Fruit fly (Drosophila melanogaster) whole organism, embryonic: ENCODE measurements around the gene CG5068.

Source experiments
- ATbp ChIP-seq: fragments of 200-800 bp; sonication (Bioruptor generic); optimal IDR thresholded peaks from 2 replicates; lab custom pipeline; 2017; ENCODE audit warnings: missing biosample characterization, mild to moderate bottlenecking, missing genetic modification characterization, missing genetic modification reagents
- Ada2b ChIP-seq: fragments of 200-800 bp; sonication (Bioruptor generic); IDR thresholded peaks from 2 replicates; pipeline ENCODE4 v1.3.6; 2022; ENCODE audit warnings: missing biosample characterization, missing genetic modification characterization
- Awh ChIP-seq: fragments of 200-800 bp; sonication (Bioruptor generic); IDR thresholded peaks from 2 replicates; pipeline ENCODE4, ENCODE4 v1.3.6; 2022; ENCODE audit warnings: missing biosample characterization, missing genetic modification characterization
- BtbVII ChIP-seq: fragments of 200-800 bp; sonication (Bioruptor generic); optimal IDR thresholded peaks from 3 replicates; lab custom pipeline; 2017; ENCODE audit warnings: missing biosample characterization, mild to moderate bottlenecking, missing genetic modification characterization
- CG10209 ChIP-seq: fragments of 200-800 bp; sonication (Bioruptor generic); optimal IDR thresholded peaks from 3 replicates; lab custom pipeline; 2017; ENCODE audit warnings: missing biosample characterization, mild to moderate bottlenecking, missing genetic modification characterization, missing genetic modification reagents
- CG1024 ChIP-seq: fragments of 200-800 bp; sonication (Bioruptor generic); IDR thresholded peaks from 2 replicates; pipeline ENCODE4 v1.3.6; 2022; ENCODE audit warnings: missing biosample characterization, missing genetic modification characterization
- CG10366 ChIP-seq: fragments of 200-800 bp; sonication (Bioruptor generic); IDR thresholded peaks from 2 replicates; pipeline ENCODE4 v1.3.6; 2022; ENCODE audit warnings: missing biosample characterization, missing genetic modification characterization
- CG10565 ChIP-seq: fragments of 200-800 bp; sonication (Bioruptor generic); optimal IDR thresholded peaks from 3 replicates; lab custom pipeline; 2016; ENCODE audit warnings: missing biosample characterization, mild to moderate bottlenecking, missing genetic modification characterization
- CG13775 ChIP-seq: fragments of 200-800 bp; sonication (Bioruptor generic); optimal IDR thresholded peaks from 3 replicates; lab custom pipeline; 2017; ENCODE audit warnings: missing biosample characterization, mild to moderate bottlenecking, missing genetic modification characterization
- CG14710 ChIP-seq: fragments of 200-800 bp; sonication (Bioruptor generic); optimal IDR thresholded peaks from 3 replicates; lab custom pipeline; 2019; ENCODE audit warnings: missing biosample characterization, mild to moderate bottlenecking, missing genetic modification characterization, moderate library complexity
- CG1529 ChIP-seq: fragments of 200-800 bp; sonication (Bioruptor generic); optimal IDR thresholded peaks from 3 replicates; lab custom pipeline; 2018; ENCODE audit warnings: missing biosample characterization, missing genetic modification characterization
- CG16815 ChIP-seq: fragments of 200-800 bp; sonication (Bioruptor generic); optimal IDR thresholded peaks from 3 replicates; lab custom pipeline; 2017; ENCODE audit warnings: missing biosample characterization, mild to moderate bottlenecking, missing genetic modification characterization
- CG17328 ChIP-seq: fragments of 200-800 bp; sonication (Bioruptor generic); IDR thresholded peaks from 2 replicates; pipeline ENCODE4 v1.3.6; 2022; ENCODE audit warnings: missing biosample characterization, missing genetic modification characterization
- CG2120 ChIP-seq: fragments of 200-800 bp; sonication (Bioruptor generic); optimal IDR thresholded peaks from 3 replicates; lab custom pipeline; 2016; ENCODE audit warnings: missing biosample characterization, missing genetic modification characterization
- CG31441 ChIP-seq: fragments of 200-800 bp; sonication (Bioruptor generic); IDR thresholded peaks from 2 replicates; pipeline ENCODE4 v1.3.6; 2022; ENCODE audit warnings: missing biosample characterization, missing genetic modification characterization
- CG7357 ChIP-seq: fragments of 200-800 bp; sonication (Bioruptor generic); IDR thresholded peaks from 3 replicates; pipeline ENCODE4 v1.3.6; 2022; ENCODE audit warnings: missing biosample characterization, missing genetic modification characterization
- CG7556 ChIP-seq: fragments of 200-800 bp; sonication (Bioruptor generic); optimal IDR thresholded peaks from 2 replicates; lab custom pipeline; 2017; ENCODE audit warnings: missing biosample characterization, mild to moderate bottlenecking, missing genetic modification characterization
- CTCF ChIP-seq: fragments of 200-800 bp; sonication (Bioruptor generic); optimal IDR thresholded peaks from 2 replicates; lab custom pipeline; 2017; ENCODE audit warnings: missing biosample characterization, mild to moderate bottlenecking, missing genetic modification characterization, moderate library complexity
- Camta ChIP-seq: fragments of 200-800 bp; sonication (Bioruptor generic); optimal IDR thresholded peaks from 2 replicates; lab custom pipeline; 2016; ENCODE audit warnings: missing biosample characterization, missing genetic modification characterization
- Dip3 ChIP-seq: fragments of 200-800 bp; sonication (Bioruptor generic); optimal IDR thresholded peaks from 3 replicates; lab custom pipeline; 2016; ENCODE audit warnings: missing biosample characterization, missing genetic modification characterization
- Dref ChIP-seq: fragments of 200-800 bp; sonication (Bioruptor generic); IDR thresholded peaks from 2 replicates; pipeline ENCODE4 v1.3.6; 2022; ENCODE audit warnings: missing biosample characterization, missing genetic modification characterization
- Ets65A ChIP-seq: fragments of 200-800 bp; sonication (Bioruptor generic); peaks from one replicate; lab custom pipeline; 2016; ENCODE audit warnings: missing biosample characterization, missing genetic modification characterization
- Hr39 ChIP-seq: fragments of >200 bp; optimal IDR thresholded peaks from 2 replicates; lab custom pipeline; 2017
- MTF-1 ChIP-seq: fragments of 200-800 bp; sonication (Bioruptor generic); optimal IDR thresholded peaks from 2 replicates; lab custom pipeline; 2018; ENCODE audit warnings: missing biosample characterization, mild to moderate bottlenecking, missing genetic modification characterization, borderline replicate concordance
- Mrtf ChIP-seq: fragments of 200-800 bp; sonication (Bioruptor generic); IDR thresholded peaks from 3 replicates; pipeline ENCODE4 v1.3.6; 2022; ENCODE audit warnings: missing biosample characterization, missing genetic modification characterization
- Side ChIP-seq: fragments of 200-800 bp; sonication (Bioruptor generic); optimal IDR thresholded peaks from 2 replicates; lab custom pipeline; 2016; ENCODE audit warnings: missing biosample characterization, missing genetic modification characterization
- Spps ChIP-seq: fragments of 200-800 bp; sonication (Bioruptor generic); optimal IDR thresholded peaks from 2 replicates; lab custom pipeline; 2018; ENCODE audit warnings: missing biosample characterization, mild to moderate bottlenecking, missing genetic modification characterization
- Xrp1 ChIP-seq: fragments of 200-800 bp; sonication (Bioruptor generic); IDR thresholded peaks from 2 replicates; pipeline ENCODE4 v1.3.6; 2022; ENCODE audit warnings: missing biosample characterization, missing genetic modification characterization
- YL-1 ChIP-seq: fragments of 200-800 bp; sonication (Bioruptor generic); optimal IDR thresholded peaks from 3 replicates; lab custom pipeline; 2017; ENCODE audit warnings: missing biosample characterization, mild to moderate bottlenecking, missing genetic modification characterization
- amos ChIP-seq: fragments of 200-800 bp; sonication (Bioruptor generic); IDR thresholded peaks from 2 replicates; pipeline ENCODE4 v1.3.6; 2022; ENCODE audit warnings: missing biosample characterization, missing genetic modification characterization; ENCODE audit not compliant: partially characterized antibody
- ap ChIP-seq: fragments of 200-800 bp; sonication (Bioruptor generic); IDR thresholded peaks from 2 replicates; pipeline ENCODE4 v1.3.6; 2022; ENCODE audit warnings: missing biosample characterization, missing genetic modification characterization
- ash1 ChIP-seq: fragments of 200-800 bp; sonication (Bioruptor generic); optimal IDR thresholded peaks from 2 replicates; lab custom pipeline; 2018; ENCODE audit warnings: missing biosample characterization, mild to moderate bottlenecking, missing genetic modification characterization
- bigmax ChIP-seq: fragments of 200-800 bp; sonication (Bioruptor generic); optimal IDR thresholded peaks from 2 replicates; lab custom pipeline; 2018; ENCODE audit warnings: missing biosample characterization, mild to moderate bottlenecking, missing genetic modification characterization
- btn ChIP-seq: fragments of 200-800 bp; sonication (Bioruptor generic); optimal IDR thresholded peaks from 2 replicates; lab custom pipeline; 2016; ENCODE audit warnings: missing biosample characterization, missing genetic modification characterization
- caup ChIP-seq: fragments of 200-800 bp; sonication (Bioruptor generic); optimal IDR thresholded peaks from 3 replicates; lab custom pipeline; 2017; ENCODE audit warnings: missing biosample characterization, mild to moderate bottlenecking, missing genetic modification characterization, moderate library complexity; ENCODE audit not compliant: severe bottlenecking
- chm ChIP-seq: fragments of 200-800 bp; sonication (Bioruptor generic); IDR thresholded peaks from 2 replicates; pipeline ENCODE4 v1.3.6; 2022; ENCODE audit warnings: missing biosample characterization, missing genetic modification characterization
- corto ChIP-seq: fragments of 200-800 bp; sonication (Bioruptor generic); optimal IDR thresholded peaks from 2 replicates; lab custom pipeline; 2016; ENCODE audit warnings: missing biosample characterization, mild to moderate bottlenecking, missing genetic modification characterization, moderate library complexity
- dati ChIP-seq: fragments of 200-800 bp; sonication (Bioruptor generic); IDR thresholded peaks from 2 replicates; pipeline ENCODE4 v1.3.6; 2022; ENCODE audit warnings: missing biosample characterization, missing genetic modification characterization
- ems ChIP-seq: fragments of 200-800 bp; sonication (Bioruptor generic); optimal IDR thresholded peaks from 3 replicates; lab custom pipeline; 2016; ENCODE audit warnings: missing biosample characterization, missing genetic modification characterization
- lab ChIP-seq: fragments of 200-800 bp; sonication (Bioruptor generic); optimal IDR thresholded peaks from 3 replicates; lab custom pipeline; 2017; ENCODE audit warnings: missing biosample characterization, missing genetic modification characterization, mild to moderate bottlenecking, moderate library complexity, missing genetic modification reagents
- mirr ChIP-seq: fragments of 200-800 bp; sonication (Bioruptor generic); optimal IDR thresholded peaks from 3 replicates; lab custom pipeline; 2018; ENCODE audit warnings: missing biosample characterization, mild to moderate bottlenecking, missing genetic modification characterization
- pho ChIP-seq: fragments of 200-800 bp; sonication (Bioruptor generic); optimal IDR thresholded peaks from 2 replicates; lab custom pipeline; 2016; ENCODE audit warnings: missing biosample characterization, missing genetic modification characterization
- sc ChIP-seq, 3 experiments: fragments of >200 bp in 2 of 3; fragments of 200-800 bp in 1 of 3; sonication (Bioruptor generic) in 1 of 3; optimal IDR thresholded peaks; 2 replicates in 2 of 3; 3 replicates in 1 of 3; lab custom pipeline; 2017; ENCODE audit warnings: mild to moderate bottlenecking in 1 of 3, missing biosample characterization in 1 of 3, missing genetic modification characterization in 1 of 3, missing genetic modification reagents in 1 of 3
- sd ChIP-seq: fragments of 200-800 bp; sonication (Bioruptor generic); optimal IDR thresholded peaks from 3 replicates; lab custom pipeline; 2018; ENCODE audit warnings: missing biosample characterization, mild to moderate bottlenecking, missing genetic modification characterization, moderate library complexity
- stc ChIP-seq: fragments of 200-800 bp; sonication (Bioruptor generic); IDR thresholded peaks from 2 replicates; pipeline ENCODE4 v1.3.6; 2022; ENCODE audit warnings: missing biosample characterization, missing genetic modification characterization
- tll ChIP-seq, 2 experiments: fragments of 200-800 bp in 1 of 2; fragments of >200 bp in 1 of 2; sonication (Bioruptor generic) in 1 of 2; optimal IDR thresholded peaks; 2 replicates each; lab custom pipeline; 2017 to 2019; ENCODE audit warnings: missing biosample characterization in 2 of 2, missing genetic modification characterization in 2 of 2, mild to moderate bottlenecking in 1 of 2, moderate library complexity in 1 of 2
- trem ChIP-seq: fragments of 200-800 bp; optimal IDR thresholded peaks from 3 replicates; lab custom pipeline; 2019; ENCODE audit warnings: missing biosample characterization, mild to moderate bottlenecking, missing genetic modification characterization, moderate library complexity
- ttk ChIP-seq: fragments of 200-800 bp; sonication (Bioruptor generic); IDR thresholded peaks from 2 replicates; pipeline ENCODE4 v2.1.2; 2022; ENCODE audit warnings: missing biosample characterization, missing genetic modification characterization
- wek ChIP-seq: fragments of 200-800 bp; sonication (Bioruptor generic); optimal IDR thresholded peaks from 3 replicates; lab custom pipeline; 2018; ENCODE audit warnings: missing biosample characterization, mild to moderate bottlenecking, missing genetic modification characterization, moderate library complexity
- yki ChIP-seq: fragments of >200 bp; optimal IDR thresholded peaks from 3 replicates; lab custom pipeline; 2018

The CG5068 gene

dm6 chr3L:9020436-9021370, 34.2 kb downstream of the CG5068 start (continued):
- TF ChIP-seq ems (GFP tag; lab: Kevin White, UChicago), result no peak
- TF ChIP-seq CTCF (GFP tag; lab: Kevin White, UChicago), result no peak
- TF ChIP-seq CG7556 (GFP tag; lab: Kevin White, UChicago), result no peak
- TF ChIP-seq Xrp1 (GFP tag; lab: Robert Waterston, UW), result peak; percentile 25; the same call in 1 of the 2 replicates
- no peak for TF ChIP-seq dati (GFP tag; lab: Robert Waterston, UW)
- TF ChIP-seq Mrtf, result no peak
- TF ChIP-seq CG17328 (GFP tag; lab: Robert Waterston, UW), result no peak
- TF ChIP-seq Awh, result no peak
- TF ChIP-seq Side (GFP tag; lab: Kevin White, UChicago), result no peak
- TF ChIP-seq ttk (GFP tag; lab: Robert Waterston, UW), result no peak
- TF ChIP-seq pho (GFP tag; lab: Kevin White, UChicago), result no peak
- no peak for TF ChIP-seq CG10366 (GFP tag; lab: Robert Waterston, UW)
- TF ChIP-seq lab (GFP tag; lab: Kevin White, UChicago), result peak; percentile 51
- TF ChIP-seq Ets65A (GFP tag; lab: Kevin White, UChicago), result peak; percentile 33
- TF ChIP-seq CG1024 (GFP tag; lab: Robert Waterston, UW), result no peak
- no peak for TF ChIP-seq amos (GFP tag; lab: Robert Waterston, UW)
- no peak for TF ChIP-seq CG14710 (tag; lab: Kevin White, UChicago)
- TF ChIP-seq corto (GFP tag; lab: Kevin White, UChicago), result no peak
- peak; percentile 6 for TF ChIP-seq sd (tag; lab: Kevin White, UChicago)
- TF ChIP-seq Spps (tag; lab: Kevin White, UChicago), result no peak
- no peak for TF ChIP-seq Camta (GFP tag; lab: Kevin White, UChicago)
- peak; percentile 11 for TF ChIP-seq CG2120 (GFP tag; lab: Kevin White, UChicago)
- TF ChIP-seq yki (lab: Kevin White, UChicago), result no peak
- no peak for TF ChIP-seq stc
- no peak for TF ChIP-seq CG1529 (GFP tag; lab: Kevin White, UChicago)
- no peak for TF ChIP-seq mirr
- TF ChIP-seq Ada2b, result no peak
- no peak for TF ChIP-seq Dip3
- TF ChIP-seq ATbp (GFP tag; lab: Kevin White, UChicago), result no peak
- TF ChIP-seq CG10209 (GFP tag; lab: Kevin White, UChicago), result no peak
- TF ChIP-seq sc (optimal IDR thresholded peaks at IDR 0.05; lab: Kevin White, UChicago), result no peak
- TF ChIP-seq sc (GFP tag; optimal IDR thresholded peaks at IDR 0.05; lab: Kevin White, UChicago), result no peak
- TF ChIP-seq YL-1 (GFP tag; lab: Kevin White, UChicago), result no peak
- TF ChIP-seq trem (tag; lab: Kevin White, UChicago), result no peak
- no peak for TF ChIP-seq CG7357 (GFP tag; lab: Robert Waterston, UW)
- TF ChIP-seq ap (GFP tag; lab: Robert Waterston, UW), result no peak
- peak; percentile 23 for TF ChIP-seq caup (GFP tag; lab: Kevin White, UChicago)
- TF ChIP-seq MTF-1 (GFP tag; lab: Kevin White, UChicago), result no peak
- TF ChIP-seq CG31441 (GFP tag; lab: Robert Waterston, UW), result no peak
- no peak for TF ChIP-seq ash1
- TF ChIP-seq CG10565 (GFP tag; lab: Kevin White, UChicago), result no peak
- TF ChIP-seq CG16815 (GFP tag; lab: Kevin White, UChicago), result no peak
- no peak for TF ChIP-seq CG13775
- TF ChIP-seq tll (GFP tag; optimal IDR thresholded peaks at IDR 0.05; lab: Kevin White, UChicago), result peak; percentile 3 to 72
- TF ChIP-seq Hr39, result no peak
- no peak for TF ChIP-seq BtbVII (GFP tag; lab: Kevin White, UChicago)
- TF ChIP-seq btn (GFP tag; lab: Kevin White, UChicago), result no peak
- no peak for TF ChIP-seq chm (GFP tag; lab: Robert Waterston, UW)
- 0 out of 2 replicates have a peak, but pooled peaks have one; percentile 19 for TF ChIP-seq Dref (GFP tag; lab: Robert Waterston, UW)
- TF ChIP-seq bigmax (GFP tag; lab: Kevin White, UChicago), result no peak
- TF ChIP-seq wek (GFP tag; lab: Kevin White, UChicago), result no peak
